Worm (Caenorhabditis elegans) whole organism, L4/young adult: Measurements from ENCODE around the gene B0303.11.

ENCODE experiments used
- W03F9.2 ChIP-seq: fragments of 150-350 bp; optimal IDR thresholded peaks from 2 replicates; lab custom pipeline; 2014; ENCODE audit warnings: missing biosample characterization, missing genetic modification characterization
- dao-5 ChIP-seq: sonication (generic microtip); optimal IDR thresholded peaks from 2 replicates; lab custom pipeline; 2016; ENCODE audit warnings: missing genotype, missing genetic modification characterization, moderate library complexity, missing compliant biosample characterization
- him-1 ChIP-seq: sonication (generic microtip); optimal IDR thresholded peaks from 2 replicates; lab custom pipeline; 2016; ENCODE audit warnings: missing genotype, missing genetic modification reagents, missing genetic modification characterization, missing compliant biosample characterization

B0303.11 gene

ce11 chrIII:8712968-8713367 lies 2.8 kb upstream of the B0303.11 start:
- no peak for TF ChIP-seq W03F9.2 (tag; lab: Kevin White, UChicago)
- TF ChIP-seq him-1 (tag; lab: Kevin White, UChicago), result no peak
- no peak for TF ChIP-seq dao-5

- no peak for TF ChIP-seq W03F9.2 (tag; lab: Kevin White, UChicago)
- no peak for TF ChIP-seq dao-5
- no peak for TF ChIP-seq him-1 (tag; lab: Kevin White, UChicago)
Measured at ce11 chrIII:8709735-8710134, 475 bp downstream of the B0303.11 start.

- TF ChIP-seq him-1 (tag; lab: Kevin White, UChicago), result no peak
- TF ChIP-seq W03F9.2 (tag; lab: Kevin White, UChicago), result no peak
- TF ChIP-seq dao-5, result no peak
Measured at ce11 chrIII:8704765-8705164, 5.4 kb downstream of the B0303.11 start, which contains the start of gene B0303.16. Gene B0303.16, plus strand, starts transcription at chrIII:8705065.

- TF ChIP-seq dao-5, result no peak
- no peak for TF ChIP-seq W03F9.2 (tag; lab: Kevin White, UChicago)
- no peak for TF ChIP-seq him-1 (tag; lab: Kevin White, UChicago)
Measured at ce11 chrIII:8700289-8700957, 9.8 kb downstream of the B0303.11 start, which contains the start of the genes sdz-1 and vps-33.1. Gene sdz-1, minus strand, starts transcription at chrIII:8700339. Gene vps-33.1, plus strand, starts transcription at chrIII:8700927.

ce11 chrIII:8697268-8697907 lies 12.8 kb downstream of the B0303.11 start:
- no peak for TF ChIP-seq him-1 (tag; lab: Kevin White, UChicago)
- TF ChIP-seq W03F9.2 (tag; lab: Kevin White, UChicago), result no peak
- no peak for TF ChIP-seq dao-5

ce11 chrIII:8696680-8697079 lies 13.5 kb downstream of the B0303.11 start:
- TF ChIP-seq W03F9.2 (tag; lab: Kevin White, UChicago) (no peak), him-1 (tag; lab: Kevin White, UChicago) (no peak), dao-5 (no peak)

- TF ChIP-seq dao-5 (no peak), W03F9.2 (tag; lab: Kevin White, UChicago) (no peak), him-1 (tag; lab: Kevin White, UChicago) (no peak)
Measured at ce11 chrIII:8693322-8693721, 16.9 kb downstream of the B0303.11 start, which contains the start of gene B0303.7. Gene B0303.7, plus strand, starts transcription at chrIII:8693622.

ce11 chrIII:8689655-8690054 lies 20.6 kb downstream of the B0303.11 start, which contains the start of gene B0303.4:
Gene B0303.4, plus strand, starts transcription at chrIII:8689850.
- TF ChIP-seq W03F9.2 (tag; lab: Kevin White, UChicago) (peak; percentile 22), him-1 (tag; lab: Kevin White, UChicago) (no peak), dao-5 (no peak)

ce11 chrIII:8689143-8689542 lies 21.1 kb downstream of the B0303.11 start:
- TF ChIP-seq W03F9.2 (tag; lab: Kevin White, UChicago) (no peak), him-1 (tag; lab: Kevin White, UChicago) (no peak), dao-5 (no peak)

- TF ChIP-seq him-1 (tag; lab: Kevin White, UChicago), result no peak
Measured at ce11 chrIII:8688438-8688946, 21.7 kb downstream of the B0303.11 start, which contains the start of gene hadb-1. Gene hadb-1, minus strand, starts transcription at chrIII:8688488.

ce11 chrIII:8685590-8686240 lies 24.5 kb downstream of the B0303.11 start:
- no peak for TF ChIP-seq him-1 (tag; lab: Kevin White, UChicago)
- TF ChIP-seq W03F9.2 (tag; lab: Kevin White, UChicago), result no peak
- TF ChIP-seq dao-5, result no peak

- TF ChIP-seq W03F9.2 (tag; lab: Kevin White, UChicago) (no peak), dao-5 (no peak), him-1 (tag; lab: Kevin White, UChicago) (no peak)
Measured at ce11 chrIII:8684421-8684820, 25.8 kb downstream of the B0303.11 start, which contains the start of gene anmt-1. Gene anmt-1, plus strand, starts transcription at chrIII:8684808.

ce11 chrIII:8683679-8684263 lies 26.4 kb downstream of the B0303.11 start, which contains the start of gene fli-1:
Gene fli-1, minus strand, starts transcription at chrIII:8683736.
- TF ChIP-seq W03F9.2 (tag; lab: Kevin White, UChicago), result peak; percentile 52
- TF ChIP-seq dao-5, result no peak
- TF ChIP-seq him-1 (tag; lab: Kevin White, UChicago), result no peak
